Worm (Caenorhabditis elegans) whole organism, L3 larva: ENCODE data around the gene T11F8.12.

Experiments used
- R02D3.7 ChIP-seq: fragments of 150-350 bp; optimal IDR thresholded peaks from 2 replicates; lab custom pipeline; 2014; ENCODE audit warnings: missing biosample characterization, missing genetic modification characterization
- ZK546.5 ChIP-seq: sonication (generic microtip); optimal IDR thresholded peaks from 2 replicates; lab custom pipeline; 2017; ENCODE audit warnings: missing biosample characterization, missing genetic modification characterization
- aly-2 ChIP-seq: fragments of 150-350 bp; optimal IDR thresholded peaks from 2 replicates; lab custom pipeline; 2014; ENCODE audit warnings: missing biosample characterization, missing genetic modification characterization
- ama-1 ChIP-seq: fragments of 150-350 bp; optimal IDR thresholded peaks from 2 replicates; lab custom pipeline; 2018
- ceh-16 ChIP-seq: sonication (generic microtip); optimal IDR thresholded peaks from 2 replicates; lab custom pipeline; 2017; ENCODE audit warnings: missing biosample characterization, missing genetic modification characterization
- ceh-28 ChIP-seq: fragments of 150-350 bp; optimal IDR thresholded peaks from 2 replicates; lab custom pipeline; 2014; ENCODE audit warnings: missing biosample characterization, missing genetic modification reagents, missing genetic modification characterization
- ceh-82 ChIP-seq: fragments of 150-350 bp; optimal IDR thresholded peaks from 2 replicates; lab custom pipeline; 2014; ENCODE audit warnings: missing biosample characterization, missing genetic modification characterization
- egl-5 ChIP-seq: fragments of 150-350 bp; optimal IDR thresholded peaks from 2 replicates; lab custom pipeline; 2017; ENCODE audit warnings: missing biosample characterization, missing genetic modification reagents, missing genetic modification characterization, inconsistent platforms
- elt-1 ChIP-seq: fragments of 150-350 bp; optimal IDR thresholded peaks from 2 replicates; lab custom pipeline; 2014; ENCODE audit warnings: missing biosample characterization, missing genetic modification characterization
- elt-2 ChIP-seq: sonication (generic microtip); optimal IDR thresholded peaks from 2 replicates; lab custom pipeline; 2016; ENCODE audit warnings: missing genetic modification reagents, mild to moderate bottlenecking, missing genetic modification characterization, missing compliant biosample characterization
- elt-3 ChIP-seq, 3 experiments: fragments of 150-350 bp in 1 of 3; sonication (generic microtip) in 2 of 3; optimal IDR thresholded peaks; 2 replicates in 2 of 3; 4 replicates in 1 of 3; lab custom pipeline; 2014 to 2017; ENCODE audit warnings: missing biosample characterization in 3 of 3, missing genetic modification characterization in 3 of 3
- fkh-10 ChIP-seq: sonication (generic microtip); optimal IDR thresholded peaks from 2 replicates; lab custom pipeline; 2017; ENCODE audit warnings: missing biosample characterization, missing genetic modification reagents, missing genetic modification characterization
- fkh-2 ChIP-seq: fragments of 150-350 bp; optimal IDR thresholded peaks from 2 replicates; lab custom pipeline; 2014; ENCODE audit warnings: missing biosample characterization, missing genetic modification reagents, missing genetic modification characterization
- hmg-11 ChIP-seq: sonication (generic microtip); optimal IDR thresholded peaks from 2 replicates; lab custom pipeline; 2016; ENCODE audit warnings: missing genetic modification characterization, missing compliant biosample characterization
- lin-15B ChIP-seq: fragments of 150-350 bp; optimal IDR thresholded peaks from 2 replicates; lab custom pipeline; 2014; ENCODE audit warnings: missing biosample characterization, missing genetic modification characterization
- lin-39 ChIP-seq: fragments of 150-350 bp; optimal IDR thresholded peaks from 2 replicates; lab custom pipeline; 2018; ENCODE audit warnings: missing biosample characterization, missing genetic modification reagents, missing genetic modification characterization
- lsy-12 ChIP-seq: sonication (generic microtip); optimal IDR thresholded peaks from 2 replicates; lab custom pipeline; 2016; ENCODE audit warnings: mild to moderate bottlenecking, missing genetic modification characterization, missing compliant biosample characterization
- mdl-1 ChIP-seq: fragments of 150-350 bp; optimal IDR thresholded peaks from 2 replicates; lab custom pipeline; 2014; ENCODE audit warnings: missing biosample characterization, missing genetic modification characterization
- mml-1 ChIP-seq: fragments of 150-350 bp; sonication (generic microtip); optimal IDR thresholded peaks from 3 replicates; lab custom pipeline; 2014; ENCODE audit warnings: missing biosample characterization, missing genetic modification characterization
- nfya-1 ChIP-seq: sonication (generic microtip); optimal IDR thresholded peaks from 2 replicates; lab custom pipeline; 2017; ENCODE audit warnings: missing genetic modification characterization, mild to moderate bottlenecking, missing compliant biosample characterization, antibody characterized with exemption, moderate library complexity; ENCODE audit not compliant: insufficient read depth
- nhr-11 ChIP-seq: fragments of 150-350 bp; optimal IDR thresholded peaks from 2 replicates; lab custom pipeline; 2014; ENCODE audit warnings: missing biosample characterization, missing genetic modification characterization
- nhr-12 ChIP-seq: fragments of 150-350 bp; optimal IDR thresholded peaks from 2 replicates; lab custom pipeline; 2014; ENCODE audit warnings: missing biosample characterization, missing genetic modification characterization
- nhr-23 ChIP-seq: fragments of 150-350 bp; optimal IDR thresholded peaks from 2 replicates; lab custom pipeline; 2014; ENCODE audit warnings: missing biosample characterization, missing genetic modification reagents, missing genetic modification characterization
- nhr-237 ChIP-seq: fragments of 150-350 bp; optimal IDR thresholded peaks from 2 replicates; lab custom pipeline; 2014; ENCODE audit warnings: missing biosample characterization, missing genetic modification characterization
- nhr-28 ChIP-seq: fragments of 150-350 bp; optimal IDR thresholded peaks from 2 replicates; lab custom pipeline; 2014; ENCODE audit warnings: missing biosample characterization, missing genetic modification characterization
- nhr-43 ChIP-seq: sonication (generic microtip); optimal IDR thresholded peaks from 2 replicates; lab custom pipeline; 2016; ENCODE audit warnings: mild to moderate bottlenecking, missing genetic modification characterization, missing compliant biosample characterization; ENCODE audit not compliant: poor library complexity, severe bottlenecking
- nhr-76 ChIP-seq: fragments of 150-350 bp; sonication (generic microtip); optimal IDR thresholded peaks from 5 replicates; lab custom pipeline; 2014; ENCODE audit warnings: missing biosample characterization, missing genetic modification characterization
- pha-4 ChIP-seq: fragments of 150-350 bp; optimal IDR thresholded peaks from 2 replicates; lab custom pipeline; 2014; ENCODE audit warnings: missing biosample characterization, missing genetic modification reagents, missing genetic modification characterization
- pqm-1 ChIP-seq: fragments of 150-350 bp; optimal IDR thresholded peaks from 2 replicates; lab custom pipeline; 2017; ENCODE audit warnings: missing biosample characterization, missing genetic modification characterization, inconsistent platforms
- sea-2 ChIP-seq: fragments of 150-350 bp; sonication (generic microtip); optimal IDR thresholded peaks from 4 replicates; lab custom pipeline; 2014; ENCODE audit warnings: missing biosample characterization, missing genetic modification reagents, missing genetic modification characterization
- zag-1 ChIP-seq: fragments of 150-350 bp; optimal IDR thresholded peaks from 2 replicates; lab custom pipeline; 2014; ENCODE audit warnings: missing biosample characterization, missing genetic modification characterization
- ztf-11 ChIP-seq: fragments of 150-350 bp; optimal IDR thresholded peaks from 2 replicates; lab custom pipeline; 2014; ENCODE audit warnings: missing biosample characterization, missing genetic modification characterization

T11F8.12 gene

DNA sequence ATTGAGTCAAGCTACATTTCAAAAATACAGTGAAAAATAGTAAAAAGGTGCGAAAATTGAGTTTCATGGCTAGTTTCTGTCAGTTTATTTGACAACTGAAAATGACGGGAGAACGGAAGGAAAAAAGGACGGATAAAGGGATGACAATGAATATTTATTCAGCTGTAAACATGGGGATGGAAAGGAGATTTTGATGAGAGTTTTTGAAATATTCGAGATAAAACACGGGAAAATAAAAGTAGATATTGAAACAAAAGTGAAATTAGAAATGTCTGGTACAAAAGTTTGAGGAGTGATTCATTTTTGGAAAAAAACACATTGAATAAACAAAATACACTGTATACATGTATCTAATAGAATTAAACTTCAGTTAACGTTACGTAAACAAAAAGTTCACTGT lies at the start of gene T11F8.12:
Gene T11F8.12 (minus strand): TSS at position 101 of the 400 bp plus-strand sequence.
- no peak for TF ChIP-seq nhr-28 (tag; lab: Kevin White, UChicago)
- no peak for TF ChIP-seq elt-1 (tag; lab: Kevin White, UChicago)
- no peak for TF ChIP-seq zag-1
- TF ChIP-seq pqm-1 (tag; lab: Kevin White, UChicago) = no peak
- TF ChIP-seq hmg-11 = no peak
- TF ChIP-seq ZK546.5 (tag; lab: Kevin White, UChicago) = no peak
- TF ChIP-seq ceh-28 = no peak
- no peak for TF ChIP-seq aly-2 (tag; lab: Kevin White, UChicago)
- no peak for TF ChIP-seq nhr-76 (tag; lab: Kevin White, UChicago)
- no peak for TF ChIP-seq lin-15B (tag; lab: Kevin White, UChicago)
- no peak for TF ChIP-seq ztf-11
- no peak for TF ChIP-seq egl-5 (tag; lab: Kevin White, UChicago)
- TF ChIP-seq ceh-82 = no peak
- TF ChIP-seq mml-1 (tag; lab: Kevin White, UChicago) = no peak
- TF ChIP-seq lin-39 = no peak
- TF ChIP-seq pha-4 (tag; lab: Kevin White, UChicago) = no peak
- TF ChIP-seq nhr-43 (tag; lab: Kevin White, UChicago) = no peak
- no peak for TF ChIP-seq fkh-10 (GFP tag; lab: Kevin White, UChicago)
- no peak for TF ChIP-seq nhr-23 (tag; lab: Kevin White, UChicago)
- no peak for TF ChIP-seq elt-2 (tag; lab: Kevin White, UChicago)

DNA sequence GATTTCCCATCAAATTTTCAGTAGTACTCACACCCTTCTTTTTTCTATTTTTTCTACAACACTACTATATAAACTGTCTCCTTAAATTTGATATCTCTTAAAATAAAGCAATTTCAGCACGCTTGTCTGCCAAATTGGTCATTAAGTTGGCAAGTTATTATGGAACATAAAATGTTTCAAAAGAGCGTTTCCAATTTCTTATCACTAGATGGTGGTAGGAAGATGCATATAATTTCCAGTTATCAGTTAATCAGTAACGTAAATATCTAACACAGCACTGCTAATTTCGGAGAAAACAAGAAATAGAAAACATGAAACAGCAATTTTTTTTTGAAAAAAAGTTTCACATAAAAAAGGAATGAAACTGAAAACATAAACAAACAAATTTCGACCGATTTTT lies 48.8 kb upstream of the T11F8.12 start:
- TF ChIP-seq fkh-10 (GFP tag; lab: Kevin White, UChicago) = peak; percentile 12
- TF ChIP-seq elt-2 (tag; lab: Kevin White, UChicago) = peak; percentile 14
- TF ChIP-seq elt-3 (tag; optimal IDR thresholded peaks at IDR 0.05; lab: Kevin White, UChicago) = no peak
- no peak for TF ChIP-seq nfya-1
- TF ChIP-seq fkh-2 (tag; lab: Kevin White, UChicago) = no peak
- TF ChIP-seq ZK546.5 (tag; lab: Kevin White, UChicago) = no peak
- TF ChIP-seq ztf-11 = no peak

DNA sequence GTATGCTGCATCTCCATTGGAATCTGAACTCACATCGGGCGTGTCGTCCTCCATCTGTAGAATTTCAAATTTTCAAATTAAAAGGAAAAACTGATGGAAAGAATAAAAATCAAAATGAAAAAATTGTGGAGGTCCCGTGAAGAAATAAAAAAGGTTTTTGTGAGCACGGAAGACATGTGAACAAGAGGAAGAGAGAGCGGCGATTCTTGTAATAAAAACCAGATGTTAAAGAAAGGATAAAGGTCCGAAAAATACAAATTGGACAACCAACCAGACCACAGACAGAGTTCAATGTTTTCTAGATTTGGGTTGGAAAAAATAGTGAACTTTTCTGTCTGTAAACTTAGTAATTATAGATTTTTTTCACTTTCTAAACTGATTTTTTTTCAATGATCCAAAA lies 46.2 kb upstream of the T11F8.12 start, which contains the start of gene unc-5:
Gene unc-5 (minus strand): TSS at position 54 of the 400 bp plus-strand sequence.
- no peak for TF ChIP-seq fkh-2 (tag; lab: Kevin White, UChicago)

DNA sequence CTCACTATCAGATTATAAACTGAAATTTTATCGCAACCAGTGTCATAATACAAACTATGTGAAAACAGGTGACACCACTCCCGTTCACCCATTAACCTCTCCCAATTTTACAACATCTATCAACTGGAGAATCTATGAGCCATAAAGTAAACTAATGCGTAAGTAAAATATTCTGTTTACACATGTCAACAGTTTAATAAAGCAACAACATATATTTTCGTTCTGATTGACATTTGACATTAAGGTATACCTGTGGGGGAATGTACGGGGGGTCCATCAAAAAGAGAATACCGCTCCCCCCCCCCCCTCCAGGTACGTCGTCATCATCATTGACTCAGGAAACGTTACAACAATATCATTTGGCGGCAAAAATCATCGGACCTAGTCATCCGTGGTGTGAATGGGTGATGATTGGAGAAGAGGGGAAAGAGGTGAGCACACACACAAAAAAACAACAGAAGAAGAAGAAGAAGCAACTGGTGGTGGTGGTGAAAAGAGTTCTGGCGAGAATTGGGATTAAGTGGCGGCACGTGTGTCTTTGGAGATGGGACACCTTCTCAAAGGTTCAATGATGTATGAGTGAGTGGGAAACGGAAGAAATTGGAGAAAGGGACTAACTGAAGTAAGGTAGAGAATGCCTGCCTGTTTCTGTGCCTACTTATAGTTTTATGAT lies 44.7 kb upstream of the T11F8.12 start:
- TF ChIP-seq ztf-11 (no peak), R02D3.7 (tag; lab: Kevin White, UChicago) (no peak), pha-4 (tag; lab: Kevin White, UChicago) (peak; percentile 54), ceh-16 (tag; lab: Kevin White, UChicago) (no peak), nhr-11 (tag; lab: Kevin White, UChicago) (no peak), nhr-12 (tag; lab: Kevin White, UChicago) (no peak), mdl-1 (tag; lab: Kevin White, UChicago) (no peak)

DNA sequence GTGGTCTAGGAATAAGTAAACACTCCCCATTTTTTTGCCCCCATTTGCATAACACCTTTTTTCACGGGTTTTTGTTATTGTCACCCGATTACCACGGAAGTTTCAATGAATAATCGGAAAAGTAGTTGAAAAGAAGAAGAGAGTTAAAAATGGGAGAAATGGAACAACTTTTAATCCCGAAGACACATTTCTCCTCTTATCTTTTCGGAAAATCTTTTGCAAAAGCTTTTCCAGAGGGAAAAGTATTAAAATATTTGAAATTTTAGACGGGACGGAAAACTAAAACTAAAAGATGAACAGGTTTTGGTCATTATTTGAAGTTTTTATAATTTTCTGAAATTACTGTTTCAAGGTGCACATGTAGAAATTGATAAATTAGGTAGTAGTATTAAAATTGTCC lies 36.9 kb upstream of the T11F8.12 start:
- peak; percentile 91 for TF ChIP-seq elt-1 (tag; lab: Kevin White, UChicago)
- no peak for TF ChIP-seq sea-2 (GFP tag; lab: Kevin White, UChicago)
- TF ChIP-seq lin-39 = peak; percentile 18

DNA sequence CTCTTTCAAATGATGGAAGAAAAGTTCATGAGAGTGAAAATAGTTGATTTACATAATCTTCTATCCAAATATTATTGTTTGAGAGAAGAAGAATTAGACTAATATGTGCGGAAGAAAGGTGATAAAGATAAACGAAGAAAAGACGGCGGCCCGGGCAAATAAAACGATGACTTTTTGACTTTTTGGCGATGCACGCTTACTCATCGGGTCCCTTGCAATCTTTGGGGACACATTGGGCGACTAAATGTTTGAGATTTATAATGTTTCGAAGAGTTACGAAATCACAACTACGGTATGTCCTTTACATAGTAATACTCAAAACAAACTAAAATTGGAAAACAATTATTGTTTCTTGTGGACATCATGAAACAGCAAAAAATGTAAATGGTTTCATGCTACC lies 32.7 kb upstream of the T11F8.12 start:
- TF ChIP-seq aly-2 (tag; lab: Kevin White, UChicago) (no peak), pha-4 (tag; lab: Kevin White, UChicago) (no peak), nhr-76 (tag; lab: Kevin White, UChicago) (no peak), nhr-43 (tag; lab: Kevin White, UChicago) (no peak), hmg-11 (no peak), nhr-237 (tag; lab: Kevin White, UChicago) (no peak), mml-1 (tag; lab: Kevin White, UChicago) (no peak), lsy-12 (tag; lab: Kevin White, UChicago) (no peak), elt-1 (tag; lab: Kevin White, UChicago) (no peak), elt-2 (tag; lab: Kevin White, UChicago) (no peak), lin-15B (tag; lab: Kevin White, UChicago) (no peak), ama-1 (no peak)
